Fruit fly (Drosophila melanogaster): Measurements from ENCODE around the gene APC4.

DNA sequence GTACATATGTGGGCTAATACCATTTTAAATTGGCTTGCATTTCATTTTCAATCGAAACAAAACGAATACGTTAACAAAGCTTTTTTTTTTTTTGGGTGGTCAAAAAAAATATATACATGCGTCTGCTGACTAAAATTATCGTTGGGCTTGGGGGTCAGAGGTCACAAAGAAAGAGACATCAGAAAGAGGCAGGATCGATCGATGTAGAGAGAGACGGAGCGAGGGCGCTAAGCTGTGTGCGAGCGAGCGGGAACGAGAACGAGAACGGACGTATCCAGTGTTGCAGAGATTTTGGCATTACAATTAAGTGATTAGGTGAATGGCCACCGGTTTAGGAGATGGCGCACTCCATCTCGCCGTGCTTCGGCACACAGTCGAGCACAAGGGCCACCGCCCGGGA, 11.2 kb downstream of the APC4 start:
- TF ChIP-seq CTCF (optimal IDR thresholded peaks at IDR 0.05) (no peak), CG8478 (optimal IDR thresholded peaks at IDR 0.05) (no peak)
